Fruit fly (Drosophila melanogaster) whole organism, embryonic: ENCODE data around the gene GstD11.
A peak's percentile ranks its signal among the peaks of the same experiment; 100 is the strongest.

Experiments used
- Adf1 ChIP-seq: fragments of 200-800 bp; sonication (Bioruptor generic); IDR thresholded peaks from 2 replicates; pipeline ENCODE4 v1.3.6; 2022; ENCODE audit warnings: missing biosample characterization, missing genetic modification characterization
- B-H2 ChIP-seq: fragments of 200-800 bp; sonication (Bioruptor generic); optimal IDR thresholded peaks from 2 replicates; lab custom pipeline; 2018; ENCODE audit warnings: missing biosample characterization, mild to moderate bottlenecking, missing genetic modification characterization
- CG10321 ChIP-seq: fragments of 200-800 bp; sonication (Bioruptor generic); IDR thresholded peaks from 2 replicates; pipeline ENCODE4 v1.3.6; 2022; ENCODE audit warnings: missing biosample characterization, missing genetic modification characterization
- CG11456 ChIP-seq: fragments of 200-800 bp; sonication (Bioruptor generic); IDR thresholded peaks from 3 replicates; pipeline ENCODE4 v1.3.6; 2022; ENCODE audit warnings: missing biosample characterization, missing genetic modification characterization
- CG11504 ChIP-seq: fragments of 200-800 bp; sonication (Bioruptor generic); optimal IDR thresholded peaks from 3 replicates; lab custom pipeline; 2019; ENCODE audit warnings: missing biosample characterization, mild to moderate bottlenecking, missing genetic modification characterization, moderate library complexity
- CG12071 ChIP-seq: fragments of 200-800 bp; sonication (Bioruptor generic); optimal IDR thresholded peaks from 3 replicates; lab custom pipeline; 2018; ENCODE audit warnings: missing biosample characterization, mild to moderate bottlenecking, missing genetic modification characterization
- CG1603 ChIP-seq: fragments of 200-800 bp; sonication (Bioruptor generic); optimal IDR thresholded peaks from 2 replicates; lab custom pipeline; 2019; ENCODE audit warnings: missing biosample characterization, mild to moderate bottlenecking, missing genetic modification characterization, moderate library complexity
- CG17385 ChIP-seq: fragments of 200-800 bp; sonication (Bioruptor generic); optimal IDR thresholded peaks from 3 replicates; lab custom pipeline; 2018; ENCODE audit warnings: missing biosample characterization, mild to moderate bottlenecking, missing genetic modification characterization
- CG1832 ChIP-seq: fragments of 200-800 bp; sonication (Bioruptor generic); optimal IDR thresholded peaks from 2 replicates; lab custom pipeline; 2017; ENCODE audit warnings: missing biosample characterization, mild to moderate bottlenecking, missing genetic modification characterization, inconsistent platforms
- CG2199 ChIP-seq: fragments of 200-800 bp; sonication (Bioruptor generic); IDR thresholded peaks from 3 replicates; pipeline ENCODE4 v1.3.6; 2022; ENCODE audit warnings: missing biosample characterization, missing genetic modification characterization
- CG32532 ChIP-seq: fragments of 200-800 bp; sonication (Bioruptor generic); IDR thresholded peaks from 2 replicates; pipeline ENCODE4 v1.3.6; 2022; ENCODE audit warnings: missing biosample characterization, missing genetic modification characterization
- CG32767 ChIP-seq: fragments of 200-800 bp; sonication (Bioruptor generic); IDR thresholded peaks from 2 replicates; pipeline ENCODE4 v1.3.6; 2022; ENCODE audit warnings: missing biosample characterization, missing genetic modification characterization
- CG34224 ChIP-seq: fragments of 200-800 bp; sonication (Bioruptor generic); IDR thresholded peaks from 3 replicates; pipeline ENCODE4 v1.3.6; 2022; ENCODE audit warnings: missing biosample characterization, missing genetic modification characterization; ENCODE audit not compliant: partially characterized antibody
- CG34376 ChIP-seq: fragments of 200-800 bp; sonication (Bioruptor generic); optimal IDR thresholded peaks from 2 replicates; lab custom pipeline; 2018; ENCODE audit warnings: missing biosample characterization, mild to moderate bottlenecking, missing genetic modification characterization
- CG4707 ChIP-seq: fragments of 200-800 bp; sonication (Bioruptor generic); optimal IDR thresholded peaks from 2 replicates; lab custom pipeline; 2018; ENCODE audit warnings: missing biosample characterization, mild to moderate bottlenecking, missing genetic modification characterization, moderate library complexity
- CG4854 ChIP-seq: fragments of 200-800 bp; sonication (Bioruptor generic); optimal IDR thresholded peaks from 2 replicates; lab custom pipeline; 2016; ENCODE audit warnings: missing biosample characterization, missing genetic modification characterization, inconsistent platforms
- CG5245 ChIP-seq: fragments of 200-800 bp; sonication (Bioruptor generic); optimal IDR thresholded peaks from 3 replicates; lab custom pipeline; 2016; ENCODE audit warnings: missing biosample characterization, missing genetic modification characterization
- CG6689 ChIP-seq: fragments of 200-800 bp; sonication (Bioruptor generic); IDR thresholded peaks from 2 replicates; pipeline ENCODE4 v1.3.6; 2022; ENCODE audit warnings: missing biosample characterization, missing genetic modification characterization
- CG7271 ChIP-seq: fragments of 200-800 bp; sonication (Bioruptor generic); optimal IDR thresholded peaks from 2 replicates; lab custom pipeline; 2018; ENCODE audit warnings: missing biosample characterization, mild to moderate bottlenecking, missing genetic modification characterization, moderate library complexity
- CG7745 ChIP-seq: fragments of 200-800 bp; sonication (Bioruptor generic); optimal IDR thresholded peaks from 2 replicates; lab custom pipeline; 2018; ENCODE audit warnings: missing biosample characterization, mild to moderate bottlenecking, missing genetic modification characterization, moderate library complexity
- CG7839 ChIP-seq: fragments of 200-800 bp; sonication (Bioruptor generic); optimal IDR thresholded peaks from 3 replicates; lab custom pipeline; 2018; ENCODE audit warnings: missing biosample characterization, mild to moderate bottlenecking, missing genetic modification characterization, moderate library complexity
- Deaf1 ChIP-seq: fragments of 200-800 bp; optimal IDR thresholded peaks from 3 replicates; lab custom pipeline; 2019; ENCODE audit warnings: missing biosample characterization, mild to moderate bottlenecking, missing genetic modification characterization, moderate library complexity
- Doc2 ChIP-seq: fragments of 200-800 bp; sonication (Bioruptor generic); IDR thresholded peaks from 2 replicates; pipeline ENCODE4 v1.3.6; 2022; ENCODE audit warnings: missing biosample characterization, missing genetic modification characterization
- Doc3 ChIP-seq: fragments of 200-800 bp; sonication (Bioruptor generic); IDR thresholded peaks from 3 replicates; pipeline ENCODE4 v1.3.6; 2022; ENCODE audit warnings: missing biosample characterization, missing genetic modification characterization; ENCODE audit not compliant: partially characterized antibody
- Drgx ChIP-seq: fragments of 200-800 bp; sonication (Bioruptor generic); IDR thresholded peaks from 2 replicates; pipeline ENCODE4 v1.3.6; 2022; ENCODE audit warnings: missing biosample characterization, missing genetic modification characterization
- Gug ChIP-seq: fragments of 200-800 bp; sonication (Bioruptor generic); IDR thresholded peaks from 4 replicates; pipeline ENCODE4 v1.3.6; 2022; ENCODE audit warnings: missing biosample characterization, missing genetic modification characterization
- Hr51 ChIP-seq, 2 experiments: fragments of 200-800 bp; sonication (Bioruptor generic); optimal IDR thresholded peaks; 2 replicates in 1 of 2; 3 replicates in 1 of 2; lab custom pipeline; 2016 to 2018; ENCODE audit warnings: missing biosample characterization in 2 of 2, missing genetic modification characterization in 2 of 2, mild to moderate bottlenecking in 1 of 2, moderate library complexity in 1 of 2
- NC2α ChIP-seq: fragments of 200-800 bp; sonication (Bioruptor generic); optimal IDR thresholded peaks from 2 replicates; lab custom pipeline; 2016; ENCODE audit warnings: missing biosample characterization, missing genetic modification characterization
- Nf-YA ChIP-seq: fragments of 200-800 bp; sonication (Bioruptor generic); IDR thresholded peaks from 2 replicates; pipeline ENCODE4 v1.3.6; 2022; ENCODE audit warnings: missing biosample characterization, missing genetic modification characterization
- Nf-YB ChIP-seq: fragments of 200-800 bp; sonication (Bioruptor generic); optimal IDR thresholded peaks from 3 replicates; lab custom pipeline; 2019; ENCODE audit warnings: missing biosample characterization, mild to moderate bottlenecking, missing genetic modification characterization, moderate library complexity
- Nf-YC ChIP-seq: fragments of 200-800 bp; optimal IDR thresholded peaks from 3 replicates; lab custom pipeline; 2019; ENCODE audit warnings: missing biosample characterization, mild to moderate bottlenecking, missing genetic modification characterization, moderate library complexity
- Oaz ChIP-seq: fragments of 200-800 bp; sonication (Bioruptor generic); IDR thresholded peaks from 2 replicates; pipeline ENCODE4 v1.3.6; 2022; ENCODE audit warnings: missing biosample characterization, missing genetic modification characterization
- Ptx1 ChIP-seq: fragments of 200-800 bp; sonication (Bioruptor generic); IDR thresholded peaks from 2 replicates; pipeline ENCODE4 v1.3.6; 2022; ENCODE audit warnings: missing biosample characterization, missing genetic modification characterization
- Scr ChIP-seq: fragments of 200-800 bp; sonication (Bioruptor generic); IDR thresholded peaks from 2 replicates; pipeline ENCODE4 v1.3.6; 2022; ENCODE audit warnings: missing biosample characterization, missing genetic modification characterization; ENCODE audit not compliant: partially characterized antibody
- Xbp1 ChIP-seq: fragments of 200-800 bp; sonication (Bioruptor generic); optimal IDR thresholded peaks from 3 replicates; lab custom pipeline; 2016; ENCODE audit warnings: missing biosample characterization, mild to moderate bottlenecking, missing genetic modification characterization
- abd-A ChIP-seq: fragments of 200-800 bp; sonication (Bioruptor generic); optimal IDR thresholded peaks from 3 replicates; lab custom pipeline; 2019; ENCODE audit warnings: missing biosample characterization, mild to moderate bottlenecking, missing genetic modification characterization, moderate library complexity
- dmrt99B ChIP-seq: fragments of 200-800 bp; sonication (Bioruptor generic); optimal IDR thresholded peaks from 2 replicates; lab custom pipeline; 2018; ENCODE audit warnings: missing biosample characterization, mild to moderate bottlenecking, missing genetic modification characterization, moderate library complexity
- ewg ChIP-seq: fragments of 200-800 bp; sonication (Bioruptor generic); optimal IDR thresholded peaks from 3 replicates; lab custom pipeline; 2017; ENCODE audit warnings: mild to moderate bottlenecking, missing biosample characterization, missing genetic modification reagents, missing genetic modification characterization
- kay ChIP-seq: fragments of 200-800 bp; sonication (Bioruptor generic); optimal IDR thresholded peaks from 2 replicates; lab custom pipeline; 2016; ENCODE audit warnings: missing biosample characterization, missing genetic modification characterization
- maf-S ChIP-seq: fragments of 200-800 bp; sonication (Bioruptor generic); optimal IDR thresholded peaks from 2 replicates; lab custom pipeline; 2016; ENCODE audit warnings: missing biosample characterization, missing genetic modification characterization
- nerfin-2 ChIP-seq: fragments of 200-800 bp; sonication (Bioruptor generic); IDR thresholded peaks from 2 replicates; pipeline ENCODE4 v1.3.6; 2022; ENCODE audit warnings: missing biosample characterization, missing genetic modification characterization; ENCODE audit not compliant: partially characterized antibody
- prd ChIP-seq, 3 experiments: fragments of >200 bp in 2 of 3; fragments of 200-800 bp in 1 of 3; sonication (Bioruptor generic) in 1 of 3; optimal IDR thresholded peaks in 2 of 3; IDR thresholded peaks in 1 of 3; 2 replicates in 2 of 3; 3 replicates in 1 of 3; pipeline versions ENCODE4 v1.3.6 to Lab custom; 2017 to 2022; ENCODE audit warnings: missing biosample characterization in 1 of 3, missing genetic modification characterization in 1 of 3
- salm ChIP-seq: fragments of 200-800 bp; sonication (Bioruptor generic); optimal IDR thresholded peaks from 2 replicates; lab custom pipeline; 2018; ENCODE audit warnings: missing biosample characterization, mild to moderate bottlenecking, missing genetic modification characterization
- scrt ChIP-seq: fragments of 200-800 bp; sonication (Bioruptor generic); optimal IDR thresholded peaks from 2 replicates; lab custom pipeline; 2018; ENCODE audit warnings: missing biosample characterization, mild to moderate bottlenecking, missing genetic modification characterization, moderate library complexity
- sens ChIP-seq: fragments of 200-800 bp; sonication (Bioruptor generic); peaks from one replicate; lab custom pipeline; 2016; ENCODE audit warnings: missing biosample characterization, missing genetic modification characterization
- seq ChIP-seq: fragments of 200-800 bp; sonication (Bioruptor generic); IDR thresholded peaks from 2 replicates; pipeline ENCODE4 v1.3.6; 2022; ENCODE audit warnings: missing biosample characterization, missing genetic modification characterization
- sqz ChIP-seq: fragments of 200-800 bp; sonication (Bioruptor generic); optimal IDR thresholded peaks from 3 replicates; lab custom pipeline; 2018; ENCODE audit warnings: missing biosample characterization, mild to moderate bottlenecking, missing genetic modification characterization
- sug ChIP-seq: fragments of 200-800 bp; optimal IDR thresholded peaks from 2 replicates; lab custom pipeline; 2019; ENCODE audit warnings: missing biosample characterization, mild to moderate bottlenecking, missing genetic modification characterization, moderate library complexity
- tin ChIP-seq: fragments of 200-800 bp; sonication (Bioruptor generic); optimal IDR thresholded peaks from 3 replicates; lab custom pipeline; 2016; ENCODE audit warnings: missing biosample characterization, missing genetic modification characterization
- vnd ChIP-seq: fragments of 200-800 bp; sonication (Bioruptor generic); IDR thresholded peaks from 3 replicates; pipeline ENCODE4 v1.3.6; 2022; ENCODE audit warnings: missing biosample characterization, missing genetic modification characterization; ENCODE audit not compliant: partially characterized antibody

The GstD11 gene

dm6 chr3R:12347659-12348058 lies 35.5 kb upstream of the GstD11 start:
- TF ChIP-seq CG34224 (GFP tag; lab: Robert Waterston, UW) = no peak
- no peak for TF ChIP-seq dmrt99B (tag; lab: Kevin White, UChicago)
- TF ChIP-seq CG4854 (GFP tag; lab: Kevin White, UChicago) = no peak
- TF ChIP-seq Gug (GFP tag; lab: Robert Waterston, UW) = no peak
- TF ChIP-seq Xbp1 (GFP tag; lab: Kevin White, UChicago) = no peak
- TF ChIP-seq tin (GFP tag; lab: Kevin White, UChicago) = no peak
- TF ChIP-seq vnd (GFP tag; lab: Robert Waterston, UW) = no peak
- no peak for TF ChIP-seq CG17385 (GFP tag; lab: Kevin White, UChicago)
- no peak for TF ChIP-seq CG7271
- no peak for TF ChIP-seq Scr (GFP tag; lab: Robert Waterston, UW)
- TF ChIP-seq maf-S = no peak
- TF ChIP-seq nerfin-2 (GFP tag; lab: Robert Waterston, UW) = no peak
- TF ChIP-seq Nf-YA (GFP tag; lab: Robert Waterston, UW) = no peak
- no peak for TF ChIP-seq CG7839
- TF ChIP-seq Ptx1 = no peak
- TF ChIP-seq NC2α (GFP tag; lab: Kevin White, UChicago) = no peak
- peak; percentile 37 for TF ChIP-seq CG1832 (GFP tag; lab: Kevin White, UChicago)
- TF ChIP-seq CG11504 (tag; lab: Kevin White, UChicago) = no peak
- TF ChIP-seq CG2199 (GFP tag; lab: Robert Waterston, UW) = no peak
- TF ChIP-seq scrt (GFP tag; lab: Kevin White, UChicago) = no peak
- TF ChIP-seq Doc3 (GFP tag; lab: Robert Waterston, UW) = no peak
- no peak for TF ChIP-seq sqz
- TF ChIP-seq sug (tag; lab: Kevin White, UChicago) = no peak
- peak; percentile 74 for TF ChIP-seq ewg
- no peak for TF ChIP-seq Oaz (GFP tag; lab: Robert Waterston, UW)
- TF ChIP-seq CG32767 (GFP tag; lab: Robert Waterston, UW) = peak; percentile 29; the same call in 1 of the 2 replicates
- TF ChIP-seq kay (GFP tag; lab: Kevin White, UChicago) = no peak
- TF ChIP-seq Deaf1 (tag; lab: Kevin White, UChicago) = peak; percentile 84
- peak; percentile 27 for TF ChIP-seq sens (GFP tag; lab: Kevin White, UChicago)
- TF ChIP-seq CG5245 (GFP tag; lab: Kevin White, UChicago) = no peak
- no peak for TF ChIP-seq B-H2 (GFP tag; lab: Kevin White, UChicago)
- TF ChIP-seq CG1603 (tag; lab: Kevin White, UChicago) = no peak
- TF ChIP-seq CG6689 (GFP tag; lab: Robert Waterston, UW) = no peak
- TF ChIP-seq CG32532 (GFP tag; lab: Robert Waterston, UW) = 0 out of 2 replicates have a peak, but pooled peaks have one; percentile 9
- peak; percentile 73 for TF ChIP-seq CG10321 (GFP tag; lab: Robert Waterston, UW)
- no peak for TF ChIP-seq salm (tag; lab: Kevin White, UChicago)
- no peak for TF ChIP-seq prd (optimal IDR thresholded peaks at IDR 0.05; lab: Kevin White, UChicago)
- no peak for TF ChIP-seq prd (GFP tag; IDR thresholded peaks at IDR 0.05; lab: Robert Waterston, UW)
- no peak for TF ChIP-seq Doc2 (GFP tag; lab: Robert Waterston, UW)
- TF ChIP-seq Nf-YC (tag; lab: Kevin White, UChicago) = peak; percentile 91
- TF ChIP-seq Nf-YB = peak; percentile 78
- TF ChIP-seq CG12071 = peak; percentile 20
- no peak for TF ChIP-seq seq (GFP tag; lab: Robert Waterston, UW)
- TF ChIP-seq CG7745 = no peak
- TF ChIP-seq CG4707 = no peak
- no peak for TF ChIP-seq CG11456 (GFP tag; lab: Robert Waterston, UW)
- TF ChIP-seq CG34376 (GFP tag; lab: Kevin White, UChicago) = no peak
- TF ChIP-seq abd-A (tag; lab: Kevin White, UChicago) = no peak
- TF ChIP-seq Adf1 = 0 out of 2 replicates have a peak, but pooled peaks have one; percentile 8
- TF ChIP-seq Drgx (GFP tag; lab: Robert Waterston, UW) = no peak
- no peak for TF ChIP-seq Hr51 (GFP tag; optimal IDR thresholded peaks at IDR 0.05; lab: Kevin White, UChicago)
